Fruit fly (Drosophila melanogaster) whole organism, embryonic: ENCODE measurements around the gene mats.

Experiments used
- ATbp ChIP-seq: fragments of 200-800 bp; sonication (Bioruptor generic); optimal IDR thresholded peaks from 2 replicates; lab custom pipeline; 2017; ENCODE audit warnings: missing biosample characterization, mild to moderate bottlenecking, missing genetic modification characterization, missing genetic modification reagents
- Aef1 ChIP-seq: fragments of 200-800 bp; sonication (Bioruptor generic); IDR thresholded peaks from 3 replicates; pipeline ENCODE4 v1.3.6; 2022; ENCODE audit warnings: missing biosample characterization, missing genetic modification characterization
- Asciz ChIP-seq: fragments of 200-800 bp; sonication (Bioruptor generic); optimal IDR thresholded peaks from 2 replicates; lab custom pipeline; 2017; ENCODE audit warnings: missing biosample characterization, mild to moderate bottlenecking, missing genetic modification characterization, missing genetic modification reagents
- CG10654 ChIP-seq: fragments of 200-800 bp; sonication (Bioruptor generic); optimal IDR thresholded peaks from 2 replicates; lab custom pipeline; 2016; ENCODE audit warnings: missing biosample characterization, missing genetic modification characterization
- CG11085 ChIP-seq: fragments of 200-800 bp; sonication (Bioruptor generic); IDR thresholded peaks from 2 replicates; pipeline ENCODE4 v1.3.6; 2022; ENCODE audit warnings: missing biosample characterization, missing genetic modification characterization
- CG12659 ChIP-seq: fragments of 200-800 bp; sonication (Bioruptor generic); optimal IDR thresholded peaks from 3 replicates; lab custom pipeline; 2017; ENCODE audit warnings: mild to moderate bottlenecking, missing biosample characterization, missing genetic modification reagents, missing genetic modification characterization
- CG13123 ChIP-seq: fragments of 200-800 bp; sonication (Bioruptor generic); optimal IDR thresholded peaks from 2 replicates; lab custom pipeline; 2016; ENCODE audit warnings: missing biosample characterization, missing genetic modification characterization
- CG14014 ChIP-seq: fragments of 200-800 bp; sonication (Bioruptor generic); IDR thresholded peaks from 2 replicates; pipeline ENCODE4 v1.3.6; 2022; ENCODE audit warnings: missing biosample characterization, missing genetic modification characterization
- CG1529 ChIP-seq: fragments of 200-800 bp; sonication (Bioruptor generic); optimal IDR thresholded peaks from 3 replicates; lab custom pipeline; 2018; ENCODE audit warnings: missing biosample characterization, missing genetic modification characterization
- CG15601 ChIP-seq: fragments of 200-800 bp; sonication (Bioruptor generic); optimal IDR thresholded peaks from 3 replicates; lab custom pipeline; 2019; ENCODE audit warnings: missing biosample characterization, mild to moderate bottlenecking, missing genetic modification characterization, moderate library complexity
- CG15696 ChIP-seq: fragments of 200-800 bp; sonication (Bioruptor generic); optimal IDR thresholded peaks from 2 replicates; lab custom pipeline; 2019; ENCODE audit warnings: missing biosample characterization, mild to moderate bottlenecking, missing genetic modification characterization, moderate library complexity
- CG17829 ChIP-seq: fragments of 200-800 bp; optimal IDR thresholded peaks from 2 replicates; lab custom pipeline; 2019; ENCODE audit warnings: missing biosample characterization, mild to moderate bottlenecking, missing genetic modification characterization, moderate library complexity
- CG18476 ChIP-seq: fragments of 200-800 bp; sonication (Bioruptor generic); optimal IDR thresholded peaks from 2 replicates; lab custom pipeline; 2016; ENCODE audit warnings: missing biosample characterization, mild to moderate bottlenecking, missing genetic modification characterization
- CG2116 ChIP-seq: fragments of 200-800 bp; sonication (Bioruptor generic); optimal IDR thresholded peaks from 3 replicates; lab custom pipeline; 2018; ENCODE audit warnings: missing biosample characterization, mild to moderate bottlenecking, missing genetic modification characterization
- CG3065 ChIP-seq: fragments of 200-800 bp; sonication (Bioruptor generic); optimal IDR thresholded peaks from 2 replicates; lab custom pipeline; 2016; ENCODE audit warnings: missing biosample characterization, missing genetic modification characterization
- CG31224 ChIP-seq: fragments of 200-800 bp; sonication (Bioruptor generic); IDR thresholded peaks from 2 replicates; pipeline ENCODE4 v1.3.6; 2022; ENCODE audit warnings: missing biosample characterization, missing genetic modification characterization
- CG33213 ChIP-seq: fragments of 200-800 bp; sonication (Bioruptor generic); optimal IDR thresholded peaks from 3 replicates; lab custom pipeline; 2016; ENCODE audit warnings: missing biosample characterization, missing genetic modification characterization
- CG4617 ChIP-seq: fragments of 200-800 bp; sonication (Bioruptor generic); optimal IDR thresholded peaks from 3 replicates; lab custom pipeline; 2016; ENCODE audit warnings: missing biosample characterization, missing genetic modification characterization, borderline replicate concordance
- CG9817 ChIP-seq: fragments of 200-800 bp; sonication (Bioruptor generic); optimal IDR thresholded peaks from 2 replicates; lab custom pipeline; 2018; ENCODE audit warnings: missing biosample characterization, mild to moderate bottlenecking, missing genetic modification characterization, moderate library complexity
- CG9876 ChIP-seq: fragments of 200-800 bp; sonication (Bioruptor generic); optimal IDR thresholded peaks from 2 replicates; lab custom pipeline; 2016; ENCODE audit warnings: missing biosample characterization, missing genetic modification characterization
- Chrac-16 ChIP-seq: fragments of 200-800 bp; sonication (Bioruptor generic); optimal IDR thresholded peaks from 3 replicates; lab custom pipeline; 2016; ENCODE audit warnings: missing biosample characterization, missing genetic modification characterization
- Elba2 ChIP-seq: fragments of 200-800 bp; sonication (Bioruptor generic); optimal IDR thresholded peaks from 3 replicates; lab custom pipeline; 2016; ENCODE audit warnings: missing biosample characterization, missing genetic modification characterization
- Fer2 ChIP-seq: fragments of 200-800 bp; sonication (Bioruptor generic); optimal IDR thresholded peaks from 2 replicates; lab custom pipeline; 2018; ENCODE audit warnings: missing biosample characterization, mild to moderate bottlenecking, missing genetic modification characterization, moderate library complexity
- Fer3 ChIP-seq: fragments of 200-800 bp; sonication (Bioruptor generic); optimal IDR thresholded peaks from 2 replicates; lab custom pipeline; 2018; ENCODE audit warnings: missing biosample characterization, mild to moderate bottlenecking, missing genetic modification characterization, moderate library complexity
- HHEX ChIP-seq: fragments of 200-800 bp; sonication (Bioruptor generic); optimal IDR thresholded peaks from 3 replicates; lab custom pipeline; 2017; ENCODE audit warnings: missing biosample characterization, mild to moderate bottlenecking, missing genetic modification characterization, missing genetic modification reagents
- HLH3B ChIP-seq: fragments of 200-800 bp; sonication (Bioruptor generic); IDR thresholded peaks from 2 replicates; pipeline ENCODE4 v1.3.6; 2022; ENCODE audit warnings: missing biosample characterization, missing genetic modification characterization
- HLHmδ ChIP-seq: fragments of 200-800 bp; sonication (Bioruptor generic); optimal IDR thresholded peaks from 2 replicates; lab custom pipeline; 2018; ENCODE audit warnings: missing biosample characterization, mild to moderate bottlenecking, missing genetic modification characterization, moderate library complexity
- Hr78 ChIP-seq, 2 experiments: fragments of 200-800 bp in 1 of 2; fragments of >200 bp in 1 of 2; sonication (Bioruptor generic) in 1 of 2; optimal IDR thresholded peaks; 2 replicates each; lab custom pipeline; 2017 to 2019; ENCODE audit warnings: missing biosample characterization in 2 of 2, missing genetic modification characterization in 2 of 2, mild to moderate bottlenecking in 1 of 2, moderate library complexity in 1 of 2
- Kr ChIP-seq: fragments of 200-800 bp; sonication (Bioruptor generic); optimal IDR thresholded peaks from 2 replicates; lab custom pipeline; 2017; ENCODE audit warnings: missing biosample characterization, mild to moderate bottlenecking, missing genetic modification characterization
- Sry-β ChIP-seq: fragments of 200-800 bp; sonication (Bioruptor generic); optimal IDR thresholded peaks from 2 replicates; lab custom pipeline; 2018; ENCODE audit warnings: missing biosample characterization, mild to moderate bottlenecking, missing genetic modification characterization, moderate library complexity
- Sry-δ ChIP-seq: fragments of 200-800 bp; sonication (Bioruptor generic); optimal IDR thresholded peaks from 2 replicates; lab custom pipeline; 2016; ENCODE audit warnings: missing biosample characterization, missing genetic modification characterization
- Ssrp ChIP-seq: fragments of 200-800 bp; sonication (Bioruptor generic); optimal IDR thresholded peaks from 2 replicates; lab custom pipeline; 2018; ENCODE audit warnings: missing biosample characterization, mild to moderate bottlenecking, missing genetic modification characterization, moderate library complexity
- Xbp1 ChIP-seq: fragments of 200-800 bp; sonication (Bioruptor generic); optimal IDR thresholded peaks from 3 replicates; lab custom pipeline; 2016; ENCODE audit warnings: missing biosample characterization, mild to moderate bottlenecking, missing genetic modification characterization
- ase ChIP-seq: fragments of 200-800 bp; sonication (Bioruptor generic); IDR thresholded peaks from 3 replicates; pipeline ENCODE4 v1.3.6; 2022; ENCODE audit warnings: missing biosample characterization, missing genetic modification characterization
- bigmax ChIP-seq: fragments of 200-800 bp; sonication (Bioruptor generic); optimal IDR thresholded peaks from 2 replicates; lab custom pipeline; 2018; ENCODE audit warnings: missing biosample characterization, mild to moderate bottlenecking, missing genetic modification characterization
- bsh ChIP-seq, 2 experiments: fragments of 200-800 bp; sonication (Bioruptor generic); optimal IDR thresholded peaks; 2 replicates each; lab custom pipeline; 2017 to 2018; ENCODE audit warnings: mild to moderate bottlenecking in 2 of 2, missing biosample characterization in 2 of 2, missing genetic modification characterization in 2 of 2, moderate library complexity in 1 of 2
- ewg ChIP-seq: fragments of 200-800 bp; sonication (Bioruptor generic); optimal IDR thresholded peaks from 3 replicates; lab custom pipeline; 2017; ENCODE audit warnings: mild to moderate bottlenecking, missing biosample characterization, missing genetic modification reagents, missing genetic modification characterization
- gcm2 ChIP-seq: fragments of 200-800 bp; sonication (Bioruptor generic); optimal IDR thresholded peaks from 2 replicates; lab custom pipeline; 2016; ENCODE audit warnings: missing biosample characterization, missing genetic modification characterization
- grau ChIP-seq: fragments of 200-800 bp; optimal IDR thresholded peaks from 3 replicates; lab custom pipeline; 2019; ENCODE audit warnings: missing biosample characterization, mild to moderate bottlenecking, missing genetic modification characterization, moderate library complexity
- mam ChIP-seq: fragments of 200-800 bp; sonication (Bioruptor generic); optimal IDR thresholded peaks from 3 replicates; lab custom pipeline; 2016; ENCODE audit warnings: missing biosample characterization, missing genetic modification characterization
- odd ChIP-seq: fragments of 200-800 bp; sonication (Bioruptor generic); optimal IDR thresholded peaks from 2 replicates; lab custom pipeline; 2017; ENCODE audit warnings: missing biosample characterization, mild to moderate bottlenecking, missing genetic modification characterization
- pb ChIP-seq: fragments of 200-800 bp; sonication (Bioruptor generic); optimal IDR thresholded peaks from 3 replicates; lab custom pipeline; 2016; ENCODE audit warnings: missing biosample characterization, missing genetic modification characterization
- salm ChIP-seq: fragments of 200-800 bp; sonication (Bioruptor generic); optimal IDR thresholded peaks from 2 replicates; lab custom pipeline; 2018; ENCODE audit warnings: missing biosample characterization, mild to moderate bottlenecking, missing genetic modification characterization
- sima ChIP-seq: fragments of 200-800 bp; sonication (Bioruptor generic); optimal IDR thresholded peaks from 2 replicates; lab custom pipeline; 2016; ENCODE audit warnings: missing biosample characterization, missing genetic modification characterization
- ssp ChIP-seq: fragments of 200-800 bp; sonication (Bioruptor generic); IDR thresholded peaks from 2 replicates; pipeline ENCODE4 v1.3.6; 2022; ENCODE audit warnings: missing biosample characterization, missing genetic modification characterization
- trh ChIP-seq: fragments of 200-800 bp; sonication (Bioruptor generic); optimal IDR thresholded peaks from 2 replicates; lab custom pipeline; 2016; ENCODE audit warnings: missing biosample characterization, missing genetic modification characterization
- unc-4 ChIP-seq: fragments of 200-800 bp; sonication (Bioruptor generic); IDR thresholded peaks from 2 replicates; pipeline ENCODE4 v1.3.6; 2022; ENCODE audit warnings: missing biosample characterization, missing genetic modification characterization; ENCODE audit not compliant: partially characterized antibody
- wor ChIP-seq: fragments of 200-800 bp; sonication (Bioruptor generic); IDR thresholded peaks from 2 replicates; pipeline ENCODE4 v1.3.6; 2022; ENCODE audit warnings: missing biosample characterization, missing genetic modification characterization

The mats gene

dm6 chr3R:22410537-22411360 lies 10.2 kb upstream of the mats start, which contains the start of the genes CG13850 and lqfR (continued):
- TF ChIP-seq CG33213 (GFP tag; lab: Kevin White, UChicago) (peak; percentile 47), HLHmδ (GFP tag; lab: Kevin White, UChicago) (no peak), CG12659 (GFP tag; lab: Kevin White, UChicago) (peak; percentile 88), Chrac-16 (GFP tag; lab: Kevin White, UChicago) (peak; percentile 76), ssp (peak; percentile 33; the same call in 1 of the 2 replicates), mam (GFP tag; lab: Kevin White, UChicago) (peak; percentile 85), trh (GFP tag; lab: Kevin White, UChicago) (peak; percentile 68), bsh (GFP tag; optimal IDR thresholded peaks at IDR 0.05; lab: Kevin White, UChicago) (peak in 1 of 2 experiments; percentile 38), Asciz (GFP tag; lab: Kevin White, UChicago) (peak; percentile 35), CG3065 (GFP tag; lab: Kevin White, UChicago) (peak; percentile 21), Aef1 (GFP tag; lab: Robert Waterston, UW) (no peak; the same call in 1 of the 3 replicates), CG10654 (peak; percentile 81), Ssrp (tag; lab: Kevin White, UChicago) (peak; percentile 60), Fer2 (tag; lab: Kevin White, UChicago) (peak; percentile 22), Sry-β (peak; percentile 97), Elba2 (GFP tag; lab: Kevin White, UChicago) (peak; percentile 71), salm (peak; percentile 2), CG1529 (GFP tag; lab: Kevin White, UChicago) (peak; percentile 44), CG2116 (peak; percentile 61), CG17829 (peak; percentile 54), pb (GFP tag; lab: Kevin White, UChicago) (peak; percentile 71), sima (GFP tag; lab: Kevin White, UChicago) (no peak), wor (0 out of 2 replicates have a peak, but pooled peaks have one; percentile 35), CG9876 (peak; percentile 78), HLH3B (GFP tag; lab: Robert Waterston, UW) (peak; percentile 57; the same call in 1 of the 2 replicates), CG18476 (GFP tag; lab: Kevin White, UChicago) (peak; percentile 89), CG13123 (GFP tag; lab: Kevin White, UChicago) (peak; percentile 63), Xbp1 (GFP tag; lab: Kevin White, UChicago) (peak; percentile 84), odd (GFP tag; lab: Kevin White, UChicago) (peak; percentile 68), grau (tag; lab: Kevin White, UChicago) (peak; percentile 75), Kr (no peak), HHEX (GFP tag; lab: Kevin White, UChicago) (peak; percentile 56), CG15696 (tag; lab: Kevin White, UChicago) (peak; percentile 51), ase (GFP tag; lab: Robert Waterston, UW) (0 out of 3 replicates have a peak, but pooled peaks have one; percentile 39), CG15601 (tag; lab: Kevin White, UChicago) (peak; percentile 49), CG4617 (GFP tag; lab: Kevin White, UChicago) (peak; percentile 40), Fer3 (tag; lab: Kevin White, UChicago) (peak; percentile 64), gcm2 (GFP tag; lab: Kevin White, UChicago) (peak; percentile 60), Sry-δ (GFP tag; lab: Kevin White, UChicago) (peak; percentile 50), Hr78 (GFP tag; optimal IDR thresholded peaks at IDR 0.05; lab: Kevin White, UChicago) (no peak), CG11085 (GFP tag; lab: Robert Waterston, UW) (peak; percentile 40; the same call in 1 of the 2 replicates), ATbp (peak; percentile 38), ewg (GFP tag; lab: Kevin White, UChicago) (peak; percentile 65), CG31224 (GFP tag; lab: Robert Waterston, UW) (peak; percentile 41; the same call in 1 of the 2 replicates), CG9817 (tag; lab: Kevin White, UChicago) (peak; percentile 79), CG14014 (GFP tag; lab: Robert Waterston, UW) (no peak), bigmax (GFP tag; lab: Kevin White, UChicago) (peak; percentile 73), unc-4 (no peak)
